Worm (Caenorhabditis elegans) whole organism, L4/young adult: ENCODE measurements around the gene Y50E8A.12.

Experiments used
- W03F9.2 ChIP-seq: fragments of 150-350 bp; optimal IDR thresholded peaks from 2 replicates; lab custom pipeline; 2014; ENCODE audit warnings: missing biosample characterization, missing genetic modification characterization
- dao-5 ChIP-seq: sonication (generic microtip); optimal IDR thresholded peaks from 2 replicates; lab custom pipeline; 2016; ENCODE audit warnings: missing genotype, missing genetic modification characterization, moderate library complexity, missing compliant biosample characterization
- him-1 ChIP-seq: sonication (generic microtip); optimal IDR thresholded peaks from 2 replicates; lab custom pipeline; 2016; ENCODE audit warnings: missing genotype, missing genetic modification reagents, missing genetic modification characterization, missing compliant biosample characterization

DNA sequence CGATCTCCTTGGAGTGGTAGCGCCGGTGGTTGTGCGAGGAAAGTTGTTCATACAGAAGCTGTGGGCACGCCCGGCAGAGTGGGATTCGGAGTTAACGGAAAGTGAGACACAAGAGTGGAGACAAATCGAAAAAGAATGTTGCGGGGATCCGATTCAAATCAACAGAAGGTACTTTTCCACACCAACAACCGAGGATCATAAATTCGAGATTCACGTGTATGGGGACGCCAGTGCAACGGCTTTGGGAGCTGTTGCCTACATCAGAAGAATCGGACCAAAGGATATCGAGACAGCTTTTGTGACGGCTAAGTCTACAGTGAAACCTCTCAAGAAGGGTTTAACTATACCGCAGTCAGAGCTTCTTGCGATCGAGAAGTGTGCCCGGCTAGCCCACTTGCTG is 20.4 kb downstream of the Y50E8A.12 start:
- TF ChIP-seq dao-5 (tag; lab: Kevin White, UChicago) (no peak), him-1 (no peak), W03F9.2 (tag; lab: Kevin White, UChicago) (no peak)
